Worm (Caenorhabditis elegans): ENCODE measurements around the gene ZC204.14.

- TF ChIP-seq unc-62 (GFP tag; optimal IDR thresholded peaks at IDR 0.05) (no peak), snpc-4 (GFP tag; optimal IDR thresholded peaks at IDR 0.05) (no peak), snpc-4 (tag; optimal IDR thresholded peaks at IDR 0.05) (no peak), ceh-40 (GFP tag; IDR thresholded peaks at IDR 0.05) (no peak), ztf-6 (GFP tag; IDR thresholded peaks at IDR 0.05) (no peak), C17E4.6 (GFP tag; IDR thresholded peaks at IDR 0.05) (no peak), ama-1 (optimal IDR thresholded peaks at IDR 0.05) (no peak), ama-1 (GFP tag; optimal IDR thresholded peaks at IDR 0.05) (no peak), nhr-27 (tag; optimal IDR thresholded peaks at IDR 0.05) (no peak), mcd-1 (GFP tag; IDR thresholded peaks at IDR 0.05) (no peak), madf-6 (GFP tag; IDR thresholded peaks at IDR 0.05) (no peak)
These were observed 37.1 kb downstream of the ZC204.14 start, which contains the start of gene C08E3.14 for ce11 chrII:1625666-1626065.
